Fruit fly (Drosophila melanogaster) whole organism, wandering third instar larva: Measurements from ENCODE around the gene Cnep1r2.

Experiments used
- Abd-B ChIP-seq: fragments of >200 bp; optimal IDR thresholded peaks from 2 replicates; lab custom pipeline; 2017; ENCODE audit warnings: missing biosample characterization, missing genetic modification characterization
- CG32264 ChIP-seq: fragments of 200-800 bp; sonication (Bioruptor generic); optimal IDR thresholded peaks from 2 replicates; lab custom pipeline; 2016; ENCODE audit warnings: missing biosample characterization, missing genetic modification characterization
- CG9705 ChIP-seq: fragments of 200-800 bp; sonication (Bioruptor generic); optimal IDR thresholded peaks from 2 replicates; lab custom pipeline; 2018; ENCODE audit warnings: missing biosample characterization, mild to moderate bottlenecking, missing genetic modification characterization
- CrebA ChIP-seq: fragments of 200-800 bp; sonication (Bioruptor generic); optimal IDR thresholded peaks from 2 replicates; lab custom pipeline; 2016; ENCODE audit warnings: missing biosample characterization, mild to moderate bottlenecking, missing genetic modification characterization, borderline replicate concordance
- Dfd ChIP-seq: fragments of >200 bp; optimal IDR thresholded peaks from 2 replicates; lab custom pipeline; 2017; ENCODE audit warnings: missing biosample characterization, missing genetic modification characterization
- Dif ChIP-seq: fragments of 200-275, 200-300 bp; sonication (Bioruptor generic); optimal IDR thresholded peaks from 2 replicates; lab custom pipeline; 2018; ENCODE audit warnings: missing biosample characterization, missing genetic modification characterization; ENCODE audit not compliant: partially characterized antibody
- GATAd ChIP-seq: sonication (Bioruptor generic); optimal IDR thresholded peaks from 2 replicates; lab custom pipeline; 2016; ENCODE audit warnings: missing biosample characterization, missing genetic modification characterization
- HLH106 ChIP-seq: fragments of 200-800 bp; optimal IDR thresholded peaks from 3 replicates; lab custom pipeline; 2019; ENCODE audit warnings: missing biosample characterization, mild to moderate bottlenecking, missing genetic modification characterization, moderate library complexity
- Hnf4 ChIP-seq: fragments of 200-800 bp; sonication (Bioruptor generic); optimal IDR thresholded peaks from 2 replicates; lab custom pipeline; 2016; ENCODE audit warnings: missing biosample characterization, mild to moderate bottlenecking, missing genetic modification characterization
- Hr78 ChIP-seq: fragments of >200 bp; optimal IDR thresholded peaks from 2 replicates; lab custom pipeline; 2017; ENCODE audit warnings: missing biosample characterization, missing genetic modification characterization
- Hr83 ChIP-seq: fragments of 200-300 bp; sonication (Bioruptor generic); optimal IDR thresholded peaks from 2 replicates; lab custom pipeline; 2016; ENCODE audit warnings: missing biosample characterization, mild to moderate bottlenecking, missing genetic modification characterization, moderate library complexity; ENCODE audit not compliant: poor library complexity, severe bottlenecking
- Jra ChIP-seq: sonication (Bioruptor generic); optimal IDR thresholded peaks from 2 replicates; lab custom pipeline; 2016; ENCODE audit warnings: missing biosample characterization, missing genetic modification characterization
- Mio ChIP-seq: sonication (Bioruptor generic); optimal IDR thresholded peaks from 2 replicates; lab custom pipeline; 2016; ENCODE audit warnings: missing biosample characterization, missing genetic modification characterization
- Myc ChIP-seq: fragments of >200 bp; optimal IDR thresholded peaks from 2 replicates; lab custom pipeline; 2017
- N ChIP-seq: fragments of >200 bp; optimal IDR thresholded peaks from 2 replicates; lab custom pipeline; 2018; ENCODE audit warnings: missing biosample characterization, missing external identifiers, missing genetic modification characterization
- OdsH ChIP-seq: fragments of 200-800 bp; sonication (Bioruptor generic); optimal IDR thresholded peaks from 2 replicates; lab custom pipeline; 2016; ENCODE audit warnings: missing biosample characterization, mild to moderate bottlenecking, missing genetic modification characterization
- Rel ChIP-seq, 2 experiments: fragments of 200-800 bp; sonication (Bioruptor generic) in 1 of 2; optimal IDR thresholded peaks; 2 replicates in 1 of 2; 3 replicates in 1 of 2; lab custom pipeline; 2016 to 2019; ENCODE audit warnings: mild to moderate bottlenecking in 2 of 2, missing biosample characterization in 2 of 2, missing genetic modification characterization in 2 of 2, moderate library complexity in 1 of 2
- Sp1 ChIP-seq: fragments of 200-800 bp; sonication (Bioruptor generic); optimal IDR thresholded peaks from 3 replicates; lab custom pipeline; 2019; ENCODE audit warnings: missing biosample characterization, mild to moderate bottlenecking, missing genetic modification characterization, moderate library complexity
- Vsx2 ChIP-seq: fragments of 200-300, 225-300 bp; sonication (Bioruptor generic); optimal IDR thresholded peaks from 2 replicates; lab custom pipeline; 2018; ENCODE audit warnings: missing biosample characterization, missing genetic modification characterization; ENCODE audit not compliant: partially characterized antibody
- br ChIP-seq: fragments of 200-800 bp; sonication (Bioruptor generic); optimal IDR thresholded peaks from 2 replicates; lab custom pipeline; 2016; ENCODE audit warnings: missing biosample characterization, missing genetic modification characterization
- brk ChIP-seq: fragments of 200-800 bp; sonication (Bioruptor generic); optimal IDR thresholded peaks from 2 replicates; lab custom pipeline; 2016; ENCODE audit warnings: missing biosample characterization, mild to moderate bottlenecking, missing genetic modification characterization
- dl ChIP-seq, 2 experiments: fragments of 175-275, 200-275 bp in 1 of 2; fragments of 200-275 bp in 1 of 2; sonication (Bioruptor generic); optimal IDR thresholded peaks; lab custom pipeline; 2018; ENCODE audit warnings: mild to moderate bottlenecking in 2 of 2, missing biosample characterization in 2 of 2, missing genetic modification characterization in 2 of 2, moderate library complexity in 2 of 2; ENCODE audit not compliant: partially characterized antibody in 2 of 2, insufficient read depth in 1 of 2
- dmrt93B ChIP-seq: fragments of 200-800 bp; sonication (Bioruptor generic); optimal IDR thresholded peaks from 2 replicates; lab custom pipeline; 2018; ENCODE audit warnings: missing biosample characterization, mild to moderate bottlenecking, missing genetic modification characterization
- dsf ChIP-seq: sonication (Bioruptor generic); optimal IDR thresholded peaks from 2 replicates; lab custom pipeline; 2016; ENCODE audit warnings: missing biosample characterization, missing genetic modification characterization, borderline replicate concordance
- ey ChIP-seq: fragments of 200-800 bp; sonication (Bioruptor generic); optimal IDR thresholded peaks from 2 replicates; lab custom pipeline; 2016; ENCODE audit warnings: missing biosample characterization, missing genetic modification characterization
- foxo ChIP-seq, 2 experiments: fragments of 200-800 bp; sonication (Bioruptor generic); optimal IDR thresholded peaks; 2 replicates in 1 of 2; 3 replicates in 1 of 2; lab custom pipeline; 2016 to 2017; ENCODE audit warnings: missing biosample characterization in 2 of 2, missing genetic modification characterization in 2 of 2
- fru ChIP-seq: fragments of 200-800 bp; sonication (Bioruptor generic); optimal IDR thresholded peaks from 3 replicates; lab custom pipeline; 2016; ENCODE audit warnings: missing biosample characterization, mild to moderate bottlenecking, missing genetic modification characterization
- h ChIP-seq: fragments of 200-800 bp; sonication (Bioruptor generic); optimal IDR thresholded peaks from 3 replicates; lab custom pipeline; 2016; ENCODE audit warnings: missing biosample characterization, mild to moderate bottlenecking, missing genetic modification characterization
- jim ChIP-seq: fragments of 175-275, 200-325 bp; sonication (Bioruptor generic); optimal IDR thresholded peaks from 2 replicates; lab custom pipeline; 2016; ENCODE audit warnings: missing biosample characterization, mild to moderate bottlenecking, missing genetic modification characterization
- lola ChIP-seq: fragments of >200 bp; optimal IDR thresholded peaks from 2 replicates; lab custom pipeline; 2017; ENCODE audit warnings: missing biosample characterization, missing genetic modification characterization
- pan ChIP-seq: fragments of >200 bp; optimal IDR thresholded peaks from 2 replicates; lab custom pipeline; 2017
- psq ChIP-seq: fragments of 200-800 bp; sonication (Bioruptor generic); optimal IDR thresholded peaks from 3 replicates; lab custom pipeline; 2017; ENCODE audit warnings: missing biosample characterization, mild to moderate bottlenecking, missing genetic modification characterization, moderate library complexity
- rgr ChIP-seq: fragments of 200-800 bp; sonication (Bioruptor generic); optimal IDR thresholded peaks from 3 replicates; lab custom pipeline; 2016; ENCODE audit warnings: missing biosample characterization, mild to moderate bottlenecking, missing genetic modification characterization
- sage ChIP-seq: fragments of 200-800 bp; sonication (Bioruptor generic); optimal IDR thresholded peaks from 2 replicates; lab custom pipeline; 2016; ENCODE audit warnings: missing biosample characterization, mild to moderate bottlenecking, missing genetic modification characterization
- sv ChIP-seq: fragments of 200-800 bp; sonication (Bioruptor generic); optimal IDR thresholded peaks from 3 replicates; lab custom pipeline; 2016; ENCODE audit warnings: missing biosample characterization, missing genetic modification characterization
- tai ChIP-seq: sonication (Bioruptor generic); optimal IDR thresholded peaks from 2 replicates; lab custom pipeline; 2016; ENCODE audit warnings: missing biosample characterization, missing genetic modification characterization
- woc ChIP-seq: sonication (Bioruptor generic); optimal IDR thresholded peaks from 2 replicates; lab custom pipeline; 2016; ENCODE audit warnings: missing biosample characterization, mild to moderate bottlenecking, missing genetic modification characterization

Cnep1r2 gene

dm6 chr3L:10678545-10679067 is 40.7 kb downstream of the Cnep1r2 start (continued):
- TF ChIP-seq Dfd (GFP tag; lab: Kevin White, UChicago) = peak; percentile 74
- TF ChIP-seq lola (GFP tag; lab: Kevin White, UChicago) = no peak
- peak; percentile 74 for TF ChIP-seq Hnf4
- peak; percentile 82 for TF ChIP-seq Jra (GFP tag; lab: Kevin White, UChicago)
- no peak for TF ChIP-seq dsf (GFP tag; lab: Kevin White, UChicago)
- TF ChIP-seq brk (GFP tag; lab: Kevin White, UChicago) = peak; percentile 54

- no peak for TF ChIP-seq Vsx2 (GFP tag; lab: Kevin White, UChicago)
- TF ChIP-seq Myc (lab: Kevin White, UChicago) = no peak
- TF ChIP-seq fru (GFP tag; lab: Kevin White, UChicago) = no peak
- TF ChIP-seq Hnf4 = peak; percentile 39
- TF ChIP-seq h (GFP tag; lab: Kevin White, UChicago) = peak; percentile 17
- peak; percentile 15 for TF ChIP-seq woc (GFP tag; lab: Kevin White, UChicago)
- peak; percentile 47 for TF ChIP-seq OdsH (GFP tag; lab: Kevin White, UChicago)
- TF ChIP-seq ey (GFP tag; lab: Kevin White, UChicago) = no peak
- TF ChIP-seq br = no peak
- no peak for TF ChIP-seq sv
- no peak for TF ChIP-seq tai (GFP tag; lab: Kevin White, UChicago)
- peak in 1 of 2 experiments; percentile 27 for TF ChIP-seq foxo (GFP tag; optimal IDR thresholded peaks at IDR 0.05; lab: Kevin White, UChicago)
- TF ChIP-seq Jra (GFP tag; lab: Kevin White, UChicago) = no peak
- TF ChIP-seq rgr (GFP tag; lab: Kevin White, UChicago) = peak; percentile 51
- TF ChIP-seq dl (GFP tag; optimal IDR thresholded peaks at IDR 0.05; lab: Kevin White, UChicago; ENCODE audit: insufficient read depth in 1 of 2, partially characterized antibody in 2 of 2) = no peak
- TF ChIP-seq N (GFP tag; lab: Kevin White, UChicago) = no peak
- TF ChIP-seq brk (GFP tag; lab: Kevin White, UChicago) = no peak
- no peak for TF ChIP-seq Hr78 (GFP tag; lab: Kevin White, UChicago)
- TF ChIP-seq Mio (GFP tag; lab: Kevin White, UChicago) = no peak
- TF ChIP-seq, all 38 proteins: peak for 6
Observed at dm6 chr3L:10679711-10680154, 41.8 kb downstream of the Cnep1r2 start.

- TF ChIP-seq CG32264 (GFP tag; lab: Kevin White, UChicago) (no peak), tai (GFP tag; lab: Kevin White, UChicago) (no peak)
Observed at dm6 chr3L:10680177-10680576, 42.2 kb downstream of the Cnep1r2 start.

- TF ChIP-seq Sp1 (peak; percentile 24), psq (GFP tag; lab: Kevin White, UChicago) (peak; percentile 20), woc (GFP tag; lab: Kevin White, UChicago) (no peak), Myc (lab: Kevin White, UChicago) (no peak), CG32264 (GFP tag; lab: Kevin White, UChicago) (no peak), Dfd (GFP tag; lab: Kevin White, UChicago) (no peak), sv (no peak), pan (lab: Kevin White, UChicago) (no peak), Abd-B (no peak), rgr (GFP tag; lab: Kevin White, UChicago) (no peak), Jra (GFP tag; lab: Kevin White, UChicago) (no peak), CG9705 (GFP tag; lab: Kevin White, UChicago) (no peak), N (GFP tag; lab: Kevin White, UChicago) (no peak), fru (GFP tag; lab: Kevin White, UChicago) (no peak), lola (GFP tag; lab: Kevin White, UChicago) (no peak), GATAd (GFP tag; lab: Kevin White, UChicago) (no peak), Mio (GFP tag; lab: Kevin White, UChicago) (no peak), Hr83 (GFP tag; lab: Kevin White, UChicago) (peak; percentile 16), Hnf4 (no peak), brk (GFP tag; lab: Kevin White, UChicago) (no peak), HLH106 (tag; lab: Kevin White, UChicago) (peak; percentile 21), dmrt93B (GFP tag; lab: Kevin White, UChicago) (no peak), Hr78 (GFP tag; lab: Kevin White, UChicago) (no peak), ey (GFP tag; lab: Kevin White, UChicago) (no peak), Vsx2 (GFP tag; lab: Kevin White, UChicago) (no peak), Dif (GFP tag; lab: Kevin White, UChicago) (peak; percentile 39), sage (GFP tag; lab: Kevin White, UChicago) (no peak), tai (GFP tag; lab: Kevin White, UChicago) (no peak), CrebA (GFP tag; lab: Kevin White, UChicago) (no peak), foxo (GFP tag; optimal IDR thresholded peaks at IDR 0.05; lab: Kevin White, UChicago) (peak in 1 of 2 experiments; percentile 38), br (no peak), dl (GFP tag; optimal IDR thresholded peaks at IDR 0.05; lab: Kevin White, UChicago; ENCODE audit: insufficient read depth in 1 of 2, partially characterized antibody in 2 of 2) (no peak), Rel (GFP tag; optimal IDR thresholded peaks at IDR 0.05; lab: Kevin White, UChicago) (no peak), Rel (tag; optimal IDR thresholded peaks at IDR 0.05; lab: Kevin White, UChicago) (peak; percentile 22), dsf (GFP tag; lab: Kevin White, UChicago) (no peak), h (GFP tag; lab: Kevin White, UChicago) (no peak), OdsH (GFP tag; lab: Kevin White, UChicago) (no peak), jim (GFP tag; lab: Kevin White, UChicago) (no peak)
Observed at dm6 chr3L:10680728-10681306, 42.9 kb downstream of the Cnep1r2 start.
